Worm (Caenorhabditis elegans): Measurements from ENCODE around the gene C14B9.2.

The C14B9.2 gene

ce11 chrIII:8091408-8091807, 42.1 kb upstream of the C14B9.2 start, which contains the start of gene idi-1:
idi-1 (plus strand) TSS chrIII:8091708.
- TF ChIP-seq zfp-2 (tag; optimal IDR thresholded peaks at IDR 0.05) = no peak
- no peak for TF ChIP-seq jun-1 (tag; optimal IDR thresholded peaks at IDR 0.05)
- TF ChIP-seq arid-1 (GFP tag; conservative IDR thresholded peaks at IDR 0.05) = no peak
- TF ChIP-seq lim-7 (GFP tag; IDR thresholded peaks at IDR 0.05) = no peak
- TF ChIP-seq F10B5.3 (tag; optimal IDR thresholded peaks at IDR 0.05) = no peak
- no peak for TF ChIP-seq tag-97 (GFP tag; IDR thresholded peaks at IDR 0.05)
- TF ChIP-seq lin-29 (GFP tag; IDR thresholded peaks at IDR 0.05) = no peak
- no peak for TF ChIP-seq nhr-48 (tag; optimal IDR thresholded peaks at IDR 0.05)
- no peak for TF ChIP-seq F44E2.7 (GFP tag; IDR thresholded peaks at IDR 0.05)
- TF ChIP-seq zfp-3 (GFP tag; conservative IDR thresholded peaks at IDR 0.05) = no peak
- no peak for TF ChIP-seq ama-1 (optimal IDR thresholded peaks at IDR 0.05)
- TF ChIP-seq nhr-76 (tag; optimal IDR thresholded peaks at IDR 0.05) = no peak
- no peak for TF ChIP-seq nhr-102 (tag; optimal IDR thresholded peaks at IDR 0.05)
- no peak for TF ChIP-seq mep-1 (tag; optimal IDR thresholded peaks at IDR 0.05)
- TF ChIP-seq F26F4.8 (GFP tag; conservative IDR thresholded peaks at IDR 0.05) = no peak
- no peak for TF ChIP-seq mdt-29 (GFP tag; IDR thresholded peaks at IDR 0.05)

- TF ChIP-seq unc-130 (GFP tag; optimal IDR thresholded peaks at IDR 0.05) = no peak
- TF ChIP-seq lin-29 (GFP tag; IDR thresholded peaks at IDR 0.05) = no peak
- TF ChIP-seq jun-1 (tag; optimal IDR thresholded peaks at IDR 0.05) = no peak
- TF ChIP-seq cey-2 (tag; optimal IDR thresholded peaks at IDR 0.05; ENCODE audit: borderline replicate concordance, insufficient read depth) = no peak
- TF ChIP-seq spr-1 (tag; optimal IDR thresholded peaks at IDR 0.05) = no peak
- TF ChIP-seq fos-1 (tag; optimal IDR thresholded peaks at IDR 0.05) = no peak
- TF ChIP-seq duxl-1 (tag; optimal IDR thresholded peaks at IDR 0.05; ENCODE audit: poor library complexity) = no peak
- no peak for TF ChIP-seq mxl-3 (GFP tag; optimal IDR thresholded peaks at IDR 0.05)
- peak; percentile 43 for TF ChIP-seq nhr-28 (tag; optimal IDR thresholded peaks at IDR 0.05)
- no peak for TF ChIP-seq nhr-237 (tag; optimal IDR thresholded peaks at IDR 0.05)
- 0 out of 2 replicates have a peak, but pooled peaks have one; percentile 25 for TF ChIP-seq hmg-1.1 (GFP tag; IDR thresholded peaks at IDR 0.05)
- TF ChIP-seq ceh-44 (GFP tag; IDR thresholded peaks at IDR 0.05) = no peak
- TF ChIP-seq dve-1 (tag; optimal IDR thresholded peaks at IDR 0.05; ENCODE audit: insufficient read depth) = peak; percentile 63
- no peak for TF ChIP-seq ceh-20 (GFP tag; IDR thresholded peaks at IDR 0.05)
- no peak for TF ChIP-seq D1046.2 (GFP tag; IDR thresholded peaks at IDR 0.05)
- no peak for TF ChIP-seq ZK337.2 (GFP tag; IDR thresholded peaks at IDR 0.05)
- no peak for TF ChIP-seq lin-13 (GFP tag; optimal IDR thresholded peaks at IDR 0.05)
- TF ChIP-seq gei-8 (GFP tag; optimal IDR thresholded peaks at IDR 0.05) = no peak
- no peak for TF ChIP-seq nhr-111 (GFP tag; optimal IDR thresholded peaks at IDR 0.05)
- peak; percentile 87 for TF ChIP-seq lin-38 (GFP tag; IDR thresholded peaks at IDR 0.05)
- no peak for TF ChIP-seq tra-1 (GFP tag; IDR thresholded peaks at IDR 0.05)
- peak; percentile 39 for TF ChIP-seq T20F7.1 (GFP tag; optimal IDR thresholded peaks at IDR 0.05)
- TF ChIP-seq Y5F2A.4 (GFP tag; optimal IDR thresholded peaks at IDR 0.05) = no peak
- no peak for TF ChIP-seq mdl-1 (tag; optimal IDR thresholded peaks at IDR 0.05)
- no peak for TF ChIP-seq skn-1 (tag; optimal IDR thresholded peaks at IDR 0.05)
- no peak for TF ChIP-seq ces-1 (GFP tag; optimal IDR thresholded peaks at IDR 0.05)
- no peak for TF ChIP-seq dmd-9 (GFP tag; IDR thresholded peaks at IDR 0.05)
- no peak for TF ChIP-seq F37D6.2 (tag; optimal IDR thresholded peaks at IDR 0.05)
- no peak for TF ChIP-seq attf-4 (tag; optimal IDR thresholded peaks at IDR 0.05)
- 0 out of 2 replicates have a peak, but pooled peaks have one; percentile 16 for TF ChIP-seq dmd-6 (GFP tag; IDR thresholded peaks at IDR 0.05)
- no peak for TF ChIP-seq madf-5 (GFP tag; IDR thresholded peaks at IDR 0.05)
- TF ChIP-seq snpc-1.2 (GFP tag; IDR thresholded peaks at IDR 0.05) = no peak
- no peak for TF ChIP-seq egl-27 (tag; optimal IDR thresholded peaks at IDR 0.05)
- no peak for TF ChIP-seq nhr-76 (tag; optimal IDR thresholded peaks at IDR 0.05)
- no peak for TF ChIP-seq nhr-10 (tag; optimal IDR thresholded peaks at IDR 0.05)
- TF ChIP-seq pqm-1 (tag; optimal IDR thresholded peaks at IDR 0.05) = peak; percentile 31
- TF ChIP-seq ztf-7 (tag; optimal IDR thresholded peaks at IDR 0.05) = no peak
- TF ChIP-seq lim-7 (GFP tag; IDR thresholded peaks at IDR 0.05) = no peak
Measured at ce11 chrIII:8093079-8093623, 40.3 kb upstream of the C14B9.2 start, which contains the start of gene K06H7.2. K06H7.2 (plus strand) TSS chrIII:8093573.
